Fruit fly (Drosophila melanogaster): ENCODE results near the gene Ilp8.

Ilp8 gene

dm6 chr3L:17010492-17011303, 21.2 kb downstream of the Ilp8 start (continued):
- peak in 1 of 2 experiments; percentile 34 for TF ChIP-seq bsh (GFP tag; optimal IDR thresholded peaks at IDR 0.05)
- TF ChIP-seq luna (GFP tag; optimal IDR thresholded peaks at IDR 0.05), result no peak
- no peak for TF ChIP-seq Med (GFP tag)
- TF ChIP-seq E2f1 (GFP tag; IDR thresholded peaks at IDR 0.05), result no peak
- TF ChIP-seq CG8290 (GFP tag; optimal IDR thresholded peaks at IDR 0.05), result no peak
- TF ChIP-seq CG8290 (tag; optimal IDR thresholded peaks at IDR 0.05), result no peak
- no peak for TF ChIP-seq abd-A (tag; optimal IDR thresholded peaks at IDR 0.05)
- no peak for TF ChIP-seq sqz (GFP tag; optimal IDR thresholded peaks at IDR 0.05)
- no peak for TF ChIP-seq ssp (GFP tag; IDR thresholded peaks at IDR 0.05)
- TF ChIP-seq CG3726 (GFP tag; IDR thresholded peaks at IDR 0.05), result no peak
- TF ChIP-seq chinmo (GFP tag; IDR thresholded peaks at IDR 0.05; ENCODE audit: partially characterized antibody), result no peak

DNA sequence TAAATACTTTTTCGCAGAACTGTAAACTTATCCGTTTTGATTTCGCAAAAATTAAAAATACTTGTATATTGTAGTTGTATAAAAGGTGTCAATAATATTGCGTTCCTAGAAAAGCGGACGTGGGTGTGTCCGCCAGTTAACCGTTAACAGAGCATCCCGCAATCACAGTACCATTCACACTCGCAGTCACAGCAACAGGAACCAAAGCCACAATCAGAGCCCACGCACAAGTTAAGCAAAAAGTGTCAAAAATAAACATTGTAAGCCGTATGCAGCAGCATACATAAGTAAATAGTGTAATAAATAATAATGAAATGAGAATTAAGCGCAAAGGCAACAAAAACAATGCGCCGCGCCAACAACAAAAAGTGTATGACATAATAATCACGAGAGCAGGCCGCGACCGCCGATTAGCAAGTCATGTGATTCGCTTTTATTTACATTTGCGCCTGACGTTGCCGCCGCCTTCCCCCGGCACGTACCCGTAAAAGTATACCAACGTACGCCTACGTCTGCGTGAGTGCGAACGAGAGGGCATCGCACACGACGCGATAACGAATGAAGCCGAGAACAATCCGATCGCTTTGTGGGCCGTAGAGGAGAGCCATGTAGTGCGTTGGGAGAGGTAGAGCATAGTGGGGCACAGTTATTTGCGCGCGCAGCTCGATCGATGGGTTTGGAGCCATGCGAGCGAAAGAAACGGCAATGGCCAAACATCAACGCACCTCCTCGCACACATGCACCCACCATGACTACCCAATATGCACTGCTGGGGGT, 22.0 kb downstream of the Ilp8 start:
- TF ChIP-seq luna (GFP tag; optimal IDR thresholded peaks at IDR 0.05), result no peak
- TF ChIP-seq onecut (GFP tag; IDR thresholded peaks at IDR 0.05), result peak; percentile 33
- no peak for TF ChIP-seq CG11398 (GFP tag; optimal IDR thresholded peaks at IDR 0.05)
- peak; percentile 64 for TF ChIP-seq Nf-YC (tag; optimal IDR thresholded peaks at IDR 0.05)
- TF ChIP-seq CG2120 (GFP tag; optimal IDR thresholded peaks at IDR 0.05), result peak; percentile 49
- no peak for TF ChIP-seq Kr (GFP tag; optimal IDR thresholded peaks at IDR 0.05)
- no peak for TF ChIP-seq CG4404 (GFP tag; IDR thresholded peaks at IDR 0.05)
- no peak for TF ChIP-seq CG31224 (GFP tag; IDR thresholded peaks at IDR 0.05)
- TF ChIP-seq kay (GFP tag; optimal IDR thresholded peaks at IDR 0.05), result no peak
- TF ChIP-seq ase (GFP tag; IDR thresholded peaks at IDR 0.05), result no peak
- TF ChIP-seq HHEX (GFP tag; optimal IDR thresholded peaks at IDR 0.05), result peak; percentile 40
- TF ChIP-seq CG2889 (GFP tag; IDR thresholded peaks at IDR 0.05), result no peak
- TF ChIP-seq bowl (GFP tag; IDR thresholded peaks at IDR 0.05), result no peak
- peak; percentile 100 for TF ChIP-seq Deaf1 (tag; optimal IDR thresholded peaks at IDR 0.05)
- TF ChIP-seq BEAF-32 (GFP tag; optimal IDR thresholded peaks at IDR 0.05), result no peak
- TF ChIP-seq ERR (GFP tag; optimal IDR thresholded peaks at IDR 0.05), result no peak
- no peak for TF ChIP-seq CG3065 (GFP tag; optimal IDR thresholded peaks at IDR 0.05)
- peak; percentile 56 for TF ChIP-seq pb (GFP tag; optimal IDR thresholded peaks at IDR 0.05)
- TF ChIP-seq fd96Cb (tag; optimal IDR thresholded peaks at IDR 0.05), result peak; percentile 16
- peak; percentile 50 for TF ChIP-seq scrt (GFP tag; optimal IDR thresholded peaks at IDR 0.05)
- peak; percentile 55 for TF ChIP-seq sens-2 (GFP tag; IDR thresholded peaks at IDR 0.05)
- peak; percentile 32 for TF ChIP-seq CG12391 (tag; optimal IDR thresholded peaks at IDR 0.05)
- TF ChIP-seq BtbVII (GFP tag; optimal IDR thresholded peaks at IDR 0.05), result peak; percentile 49
- TF ChIP-seq PHDP (tag; optimal IDR thresholded peaks at IDR 0.05), result peak; percentile 33
- TF ChIP-seq crol (GFP tag; IDR thresholded peaks at IDR 0.05), result peak; percentile 100
- no peak for TF ChIP-seq CG2116 (GFP tag; optimal IDR thresholded peaks at IDR 0.05)
- no peak for TF ChIP-seq CG13775 (GFP tag; optimal IDR thresholded peaks at IDR 0.05)
- peak; percentile 41 for TF ChIP-seq Oli (tag; optimal IDR thresholded peaks at IDR 0.05)
- no peak for TF ChIP-seq CG13123 (GFP tag; optimal IDR thresholded peaks at IDR 0.05)
- peak; percentile 35 for TF ChIP-seq CG12299 (tag; optimal IDR thresholded peaks at IDR 0.05)
- TF ChIP-seq nom (GFP tag; optimal IDR thresholded peaks at IDR 0.05), result peak; percentile 71
- TF ChIP-seq chif (GFP tag; optimal IDR thresholded peaks at IDR 0.05), result no peak
- no peak for TF ChIP-seq Usf (GFP tag; optimal IDR thresholded peaks at IDR 0.05)
- TF ChIP-seq CG5953 (GFP tag; IDR thresholded peaks at IDR 0.05), result 0 out of 2 replicates have a peak, but pooled peaks have one; percentile 10
- TF ChIP-seq jing (GFP tag; optimal IDR thresholded peaks at IDR 0.05), result peak; percentile 18
- TF ChIP-seq hkb (optimal IDR thresholded peaks at IDR 0.05), result no peak
- 0 out of 2 replicates have a peak, but pooled peaks have one; percentile 31 for TF ChIP-seq hkb (GFP tag; IDR thresholded peaks at IDR 0.05)
- peak; percentile 2 for TF ChIP-seq Myb (GFP tag; optimal IDR thresholded peaks at IDR 0.05)
